Worm (Caenorhabditis elegans): ENCODE data around the gene Y44A6D.5.
A peak's percentile ranks its signal among the peaks of the same experiment; 100 is the strongest.

Gene Y44A6D.5

ce11 chrV:20770846-20771245 is 32.0 kb downstream of the Y44A6D.5 start:
- no peak for TF ChIP-seq fkh-10 (GFP tag; optimal IDR thresholded peaks at IDR 0.05)
- TF ChIP-seq nhr-111 (GFP tag; optimal IDR thresholded peaks at IDR 0.05) = no peak
- no peak for TF ChIP-seq egl-43 (GFP tag; IDR thresholded peaks at IDR 0.05)
- no peak for TF ChIP-seq lim-7 (GFP tag; IDR thresholded peaks at IDR 0.05)
- no peak for TF ChIP-seq daf-16 (GFP tag; optimal IDR thresholded peaks at IDR 0.05)
- TF ChIP-seq daf-16 (tag; optimal IDR thresholded peaks at IDR 0.05) = peak; percentile 70
- peak; percentile 67 for TF ChIP-seq nhr-28 (tag; optimal IDR thresholded peaks at IDR 0.05)
- TF ChIP-seq zag-1 (tag; optimal IDR thresholded peaks at IDR 0.05) = no peak
- TF ChIP-seq hlh-30 (tag; optimal IDR thresholded peaks at IDR 0.05; ENCODE audit: insufficient read depth) = peak; percentile 13
- TF ChIP-seq daf-12 (tag; optimal IDR thresholded peaks at IDR 0.05) = no peak
- no peak for TF ChIP-seq aha-1 (tag)
- no peak for TF ChIP-seq arid-1 (GFP tag; conservative IDR thresholded peaks at IDR 0.05)
- TF ChIP-seq snpc-1.2 (GFP tag; IDR thresholded peaks at IDR 0.05) = no peak
- no peak for TF ChIP-seq lin-15B (tag; optimal IDR thresholded peaks at IDR 0.05)
- TF ChIP-seq mdl-1 (tag; optimal IDR thresholded peaks at IDR 0.05) = no peak
- TF ChIP-seq Y105C5A.15 (GFP tag; IDR thresholded peaks at IDR 0.05) = no peak
- TF ChIP-seq pha-4 (GFP tag; IDR thresholded peaks at IDR 0.05) = no peak
- peak; percentile 87 for TF ChIP-seq pha-4 (tag; optimal IDR thresholded peaks at IDR 0.05)
- no peak for TF ChIP-seq mep-1 (tag; optimal IDR thresholded peaks at IDR 0.05)
- TF ChIP-seq Y5F2A.4 (GFP tag; optimal IDR thresholded peaks at IDR 0.05) = no peak
- no peak for TF ChIP-seq mxl-2 (GFP tag; conservative IDR thresholded peaks at IDR 0.05)
- no peak for TF ChIP-seq ceh-28 (tag; optimal IDR thresholded peaks at IDR 0.05)
- TF ChIP-seq jun-1 (tag; optimal IDR thresholded peaks at IDR 0.05) = no peak
- TF ChIP-seq ztf-7 (tag; optimal IDR thresholded peaks at IDR 0.05) = no peak
- TF ChIP-seq gei-8 (GFP tag; optimal IDR thresholded peaks at IDR 0.05) = no peak
- TF ChIP-seq saeg-2 (GFP tag; IDR thresholded peaks at IDR 0.05) = no peak
- no peak for TF ChIP-seq ztf-11 (tag; optimal IDR thresholded peaks at IDR 0.05)
- TF ChIP-seq hlh-11 (tag; optimal IDR thresholded peaks at IDR 0.05) = peak; percentile 56
- no peak for TF ChIP-seq unc-62 (GFP tag; optimal IDR thresholded peaks at IDR 0.05 in 1 of 2)
- TF ChIP-seq unc-62 (tag; optimal IDR thresholded peaks at IDR 0.05) = no peak
- no peak for TF ChIP-seq nhr-77 (tag; optimal IDR thresholded peaks at IDR 0.05)
- TF ChIP-seq F49E8.2 (tag; optimal IDR thresholded peaks at IDR 0.05; ENCODE audit: borderline replicate concordance) = no peak
- TF ChIP-seq dve-1 (tag; optimal IDR thresholded peaks at IDR 0.05; ENCODE audit: insufficient read depth) = peak; percentile 63
- no peak for TF ChIP-seq nhr-42 (GFP tag; IDR thresholded peaks at IDR 0.05)
- no peak for TF ChIP-seq aly-2 (tag; optimal IDR thresholded peaks at IDR 0.05)
- no peak for TF ChIP-seq snpc-4 (tag; optimal IDR thresholded peaks at IDR 0.05)
- TF ChIP-seq tag-97 (GFP tag; IDR thresholded peaks at IDR 0.05) = no peak
- TF ChIP-seq dmd-6 (GFP tag; IDR thresholded peaks at IDR 0.05) = peak; percentile 59
- TF ChIP-seq duxl-1 (tag; optimal IDR thresholded peaks at IDR 0.05; ENCODE audit: poor library complexity) = no peak
- TF ChIP-seq egl-27 (tag; optimal IDR thresholded peaks at IDR 0.05) = no peak
- peak; percentile 69 for TF ChIP-seq pqm-1 (tag; optimal IDR thresholded peaks at IDR 0.05)

DNA sequence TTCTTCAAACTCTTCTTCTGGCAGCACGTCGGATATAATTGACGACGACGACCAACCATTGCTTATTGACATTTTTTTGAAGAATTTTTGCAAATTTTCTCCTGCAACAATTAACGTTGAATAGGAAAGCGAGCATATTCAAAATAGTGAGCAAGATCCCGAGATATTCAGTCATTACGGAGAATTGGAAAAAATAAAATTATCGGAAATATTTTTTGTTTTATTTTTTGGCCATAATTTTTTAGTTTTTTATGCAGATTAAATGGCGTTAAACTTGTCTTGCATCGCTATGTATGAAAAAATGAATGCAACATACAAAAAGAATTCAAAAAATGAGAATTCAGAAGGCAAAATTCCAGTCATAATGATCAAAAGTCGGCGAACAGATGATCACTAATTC is 32.7 kb downstream of the Y44A6D.5 start, which contains the start of gene elp-1:
Gene elp-1 (minus strand): TSS at position 101 of the 400 bp plus-strand sequence.
- no peak for TF ChIP-seq nhr-77 (tag; optimal IDR thresholded peaks at IDR 0.05)
- no peak for TF ChIP-seq ceh-32 (tag; optimal IDR thresholded peaks at IDR 0.05; ENCODE audit: poor library complexity)
- no peak for TF ChIP-seq nhr-11 (tag; optimal IDR thresholded peaks at IDR 0.05)
- TF ChIP-seq hif-1 (tag; optimal IDR thresholded peaks at IDR 0.05) = no peak
- no peak for TF ChIP-seq pqm-1 (tag; optimal IDR thresholded peaks at IDR 0.05)
- no peak for TF ChIP-seq vab-7 (GFP tag; IDR thresholded peaks at IDR 0.05)
- no peak for TF ChIP-seq zfp-2 (tag; optimal IDR thresholded peaks at IDR 0.05)

All from whole organism, L4 larva.